Fruit fly (Drosophila melanogaster) whole organism, prepupa: ENCODE results near the gene SP555.

Experiments used
- CG10631 ChIP-seq: fragments of 200-800 bp; sonication (Bioruptor generic); optimal IDR thresholded peaks from 2 replicates; lab custom pipeline; 2016; ENCODE audit warnings: missing biosample characterization, missing genetic modification characterization
- CG6854 ChIP-seq: fragments of 200-800 bp; sonication (Bioruptor generic); optimal IDR thresholded peaks from 2 replicates; lab custom pipeline; 2017; ENCODE audit warnings: missing biosample characterization, mild to moderate bottlenecking, missing genetic modification characterization

- TF ChIP-seq CG10631, result no peak
- TF ChIP-seq CG6854 (GFP tag; lab: Kevin White, UChicago), result no peak
Measured at dm6 chr2L:5006323-5006722, 31.2 kb upstream of the SP555 start.
